Fruit fly (Drosophila melanogaster) whole organism, adult: ENCODE measurements around the gene Sos.

Experiments used
- CG11617 ChIP-seq: fragments of 200-800 bp; sonication (Bioruptor generic); optimal IDR thresholded peaks from 2 replicates; lab custom pipeline; 2017; ENCODE audit warnings: mild to moderate bottlenecking, missing biosample characterization, missing genetic modification reagents, missing genetic modification characterization
- CG12768 ChIP-seq: fragments of 200-800 bp; sonication (Bioruptor generic); optimal IDR thresholded peaks from 2 replicates; lab custom pipeline; 2017; ENCODE audit warnings: missing biosample characterization, missing genetic modification characterization, mild to moderate bottlenecking, moderate library complexity, missing genetic modification reagents
- CG14711 ChIP-seq: fragments of 200-800 bp; sonication (Bioruptor generic); optimal IDR thresholded peaks from 2 replicates; lab custom pipeline; 2018; ENCODE audit warnings: missing biosample characterization, mild to moderate bottlenecking, missing genetic modification characterization, moderate library complexity
- CG1620 ChIP-seq: fragments of 200-800 bp; sonication (Bioruptor generic); optimal IDR thresholded peaks from 2 replicates; lab custom pipeline; 2016; ENCODE audit warnings: missing biosample characterization, missing genetic modification characterization
- CG33017 ChIP-seq: fragments of 200-800 bp; sonication (Bioruptor generic); optimal IDR thresholded peaks from 2 replicates; lab custom pipeline; 2018; ENCODE audit warnings: missing biosample characterization, mild to moderate bottlenecking, missing genetic modification characterization, moderate library complexity
- CG5204 ChIP-seq: fragments of 200-800 bp; sonication (Bioruptor generic); optimal IDR thresholded peaks from 2 replicates; lab custom pipeline; 2016; ENCODE audit warnings: missing biosample characterization, missing genetic modification characterization
- CG7045 ChIP-seq: fragments of 200-800 bp; sonication (Bioruptor generic); optimal IDR thresholded peaks from 2 replicates; lab custom pipeline; 2017; ENCODE audit warnings: missing biosample characterization, mild to moderate bottlenecking, missing genetic modification characterization
- CG7101 ChIP-seq: fragments of 200-800 bp; sonication (Bioruptor generic); optimal IDR thresholded peaks from 2 replicates; lab custom pipeline; 2018; ENCODE audit warnings: missing biosample characterization, mild to moderate bottlenecking, missing genetic modification characterization, moderate library complexity
- Clk ChIP-seq: fragments of 200-800 bp; sonication (Bioruptor generic); optimal IDR thresholded peaks from 2 replicates; lab custom pipeline; 2017; ENCODE audit warnings: missing biosample characterization, missing genetic modification characterization
- Crg-1 ChIP-seq: fragments of 200-800 bp; sonication (Bioruptor generic); optimal IDR thresholded peaks from 2 replicates; lab custom pipeline; 2016; ENCODE audit warnings: missing biosample characterization, missing genetic modification characterization
- Hr96 ChIP-seq: fragments of 200-800 bp; sonication (Bioruptor generic); optimal IDR thresholded peaks from 2 replicates; lab custom pipeline; 2016; ENCODE audit warnings: missing biosample characterization, missing genetic modification characterization
- Mnt ChIP-seq: fragments of 200-800 bp; sonication (Bioruptor generic); optimal IDR thresholded peaks from 2 replicates; lab custom pipeline; 2016; ENCODE audit warnings: missing biosample characterization, mild to moderate bottlenecking, missing genetic modification characterization
- bab1 ChIP-seq: fragments of 200-800 bp; sonication (Bioruptor generic); optimal IDR thresholded peaks from 3 replicates; lab custom pipeline; 2019; ENCODE audit warnings: missing biosample characterization, mild to moderate bottlenecking, missing genetic modification characterization, moderate library complexity
- cic ChIP-seq: fragments of 200-800 bp; sonication (Bioruptor generic); optimal IDR thresholded peaks from 2 replicates; lab custom pipeline; 2017; ENCODE audit warnings: missing biosample characterization, mild to moderate bottlenecking, missing genetic modification characterization, moderate library complexity
- cnc ChIP-seq, 2 experiments: fragments of >200 bp; optimal IDR thresholded peaks; 2 replicates each; lab custom pipeline; 2017
- kay ChIP-seq: fragments of 200-800 bp; sonication (Bioruptor generic); peaks from one replicate; lab custom pipeline; 2016; ENCODE audit warnings: missing biosample characterization, missing genetic modification characterization, borderline replicate concordance
- ovo ChIP-seq: fragments of 200-800 bp; sonication (Bioruptor generic); optimal IDR thresholded peaks from 2 replicates; lab custom pipeline; 2016; ENCODE audit warnings: missing biosample characterization, missing genetic modification characterization
- pad ChIP-seq: fragments of 200-800 bp; sonication (Bioruptor generic); optimal IDR thresholded peaks from 3 replicates; lab custom pipeline; 2017; ENCODE audit warnings: missing biosample characterization, missing genetic modification characterization, mild to moderate bottlenecking, moderate library complexity, missing genetic modification reagents
- tj ChIP-seq: fragments of 200-800 bp; sonication (Bioruptor generic); optimal IDR thresholded peaks from 3 replicates; lab custom pipeline; 2017; ENCODE audit warnings: missing biosample characterization, mild to moderate bottlenecking, missing genetic modification characterization, moderate library complexity
- toe ChIP-seq: fragments of 200-800 bp; sonication (Bioruptor generic); optimal IDR thresholded peaks from 2 replicates; lab custom pipeline; 2016; ENCODE audit warnings: missing biosample characterization, missing genetic modification characterization

Gene Sos

dm6 chr2L:13779795-13780108 is 33.9 kb upstream of the Sos start:
- TF ChIP-seq ovo (peak; percentile 57), Mnt (GFP tag; lab: Kevin White, UChicago) (peak; percentile 100), tj (GFP tag; lab: Kevin White, UChicago) (peak; percentile 84), Hr96 (no peak), cic (GFP tag; lab: Kevin White, UChicago) (peak; percentile 100), CG7101 (tag; lab: Kevin White, UChicago) (no peak)

DNA sequence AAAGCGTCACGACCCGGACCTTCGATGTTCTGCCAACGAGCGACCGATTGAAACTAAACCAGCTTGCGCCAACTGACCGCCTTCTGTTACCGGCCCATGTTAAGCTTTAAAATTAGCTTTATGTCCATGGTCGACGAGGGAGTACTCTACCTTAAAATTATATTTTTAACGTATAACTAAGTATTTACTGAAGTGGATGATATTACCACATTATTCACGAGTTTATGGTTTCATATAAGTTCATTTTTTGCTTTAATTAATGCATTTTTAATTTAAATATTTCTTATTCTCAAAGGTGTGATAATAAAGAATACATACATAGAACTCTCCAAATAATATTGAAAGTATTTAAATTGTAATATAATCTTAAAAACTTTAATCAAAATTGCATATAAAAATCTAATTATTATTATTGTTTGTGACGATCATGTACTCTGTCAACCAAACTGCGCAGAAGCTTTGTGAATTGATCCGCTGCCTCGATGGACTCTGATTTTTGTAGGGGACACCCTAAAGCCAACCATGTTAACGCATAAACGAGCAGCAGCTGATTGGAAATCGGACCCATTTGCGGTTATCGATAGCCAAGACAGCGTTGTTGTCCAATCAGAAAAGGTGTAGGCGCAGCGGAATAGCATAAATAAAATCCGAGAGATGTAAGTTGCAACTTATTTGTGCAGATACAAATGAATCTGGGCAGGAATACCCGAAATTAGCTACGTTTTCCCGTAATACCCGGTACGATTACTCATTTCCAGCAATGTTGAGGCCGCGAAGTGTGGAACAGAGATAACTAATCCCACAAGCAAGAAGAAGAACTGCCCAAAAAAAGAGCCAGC is 33.3 kb upstream of the Sos start, which contains the start of the genes CG9008 and p38b:
Gene CG9008, minus strand, starts transcription at position 57 of the 839 bp plus-strand sequence.
Gene p38b, plus strand, starts transcription at position 581 of the 839 bp plus-strand sequence.
- TF ChIP-seq pad (GFP tag; lab: Kevin White, UChicago) (peak; percentile 72), kay (no peak), CG14711 (peak; percentile 80), CG7045 (peak; percentile 84), Crg-1 (GFP tag; lab: Kevin White, UChicago) (no peak), tj (GFP tag; lab: Kevin White, UChicago) (peak; percentile 29), ovo (no peak), bab1 (GFP tag; lab: Kevin White, UChicago) (peak; percentile 65), CG11617 (peak; percentile 92), toe (GFP tag; lab: Kevin White, UChicago) (no peak), cic (GFP tag; lab: Kevin White, UChicago) (no peak), CG12768 (GFP tag; lab: Kevin White, UChicago) (peak; percentile 71), CG33017 (peak; percentile 86), Mnt (GFP tag; lab: Kevin White, UChicago) (no peak), Hr96 (no peak), CG1620 (GFP tag; lab: Kevin White, UChicago) (peak; percentile 27), Clk (GFP tag; lab: Kevin White, UChicago) (peak; percentile 70), CG7101 (tag; lab: Kevin White, UChicago) (peak; percentile 84)

dm6 chr2L:13783264-13784154 is 30.1 kb upstream of the Sos start, which contains the start of gene Eato:
TSS of gene Eato (plus strand) at chr2L:13784084.
- TF ChIP-seq CG14711 (no peak), cic (GFP tag; lab: Kevin White, UChicago) (no peak), CG7101 (tag; lab: Kevin White, UChicago) (peak; percentile 27), CG1620 (GFP tag; lab: Kevin White, UChicago) (no peak), Crg-1 (GFP tag; lab: Kevin White, UChicago) (no peak), kay (no peak), CG5204 (no peak), pad (GFP tag; lab: Kevin White, UChicago) (peak; percentile 2), bab1 (GFP tag; lab: Kevin White, UChicago) (peak; percentile 20), CG11617 (peak; percentile 48), Hr96 (no peak), Mnt (GFP tag; lab: Kevin White, UChicago) (no peak)

dm6 chr2L:13784155-13784681 is 29.4 kb upstream of the Sos start, which contains the start of gene CG16890:
TSS of gene CG16890 (minus strand) at chr2L:13784338.
- TF ChIP-seq Clk (GFP tag; lab: Kevin White, UChicago) (no peak), cic (GFP tag; lab: Kevin White, UChicago) (peak; percentile 59)

- TF ChIP-seq CG12768 (GFP tag; lab: Kevin White, UChicago), result no peak
- no peak for TF ChIP-seq pad (GFP tag; lab: Kevin White, UChicago)
- TF ChIP-seq CG7045, result no peak
- TF ChIP-seq toe (GFP tag; lab: Kevin White, UChicago), result no peak
- no peak for TF ChIP-seq CG14711
- no peak for TF ChIP-seq Mnt (GFP tag; lab: Kevin White, UChicago)
- no peak for TF ChIP-seq Hr96
- TF ChIP-seq tj (GFP tag; lab: Kevin White, UChicago), result no peak
- no peak for TF ChIP-seq Clk (GFP tag; lab: Kevin White, UChicago)
- TF ChIP-seq cnc (optimal IDR thresholded peaks at IDR 0.05; lab: Kevin White, UChicago), result no peak
- TF ChIP-seq bab1 (GFP tag; lab: Kevin White, UChicago), result no peak
- TF ChIP-seq kay, result no peak
- no peak for TF ChIP-seq CG7101 (tag; lab: Kevin White, UChicago)
- no peak for TF ChIP-seq CG5204
- TF ChIP-seq CG33017, result no peak
Observed at dm6 chr2L:13790715-13791114, 22.9 kb upstream of the Sos start, which contains the start of gene CG16863. TSS of gene CG16863 (plus strand) at chr2L:13790959.

dm6 chr2L:13793405-13793804 is 20.2 kb upstream of the Sos start, which contains the start of gene Sec71:
TSS of gene Sec71 (plus strand) at chr2L:13793521.
- peak; percentile 33 for TF ChIP-seq CG7101 (tag; lab: Kevin White, UChicago)
- TF ChIP-seq CG1620 (GFP tag; lab: Kevin White, UChicago), result no peak
- TF ChIP-seq tj (GFP tag; lab: Kevin White, UChicago), result peak; percentile 37
- peak; percentile 52 for TF ChIP-seq bab1 (GFP tag; lab: Kevin White, UChicago)
- TF ChIP-seq cic (GFP tag; lab: Kevin White, UChicago), result peak; percentile 2
- no peak for TF ChIP-seq Mnt (GFP tag; lab: Kevin White, UChicago)
